Worm (Caenorhabditis elegans) whole organism, L2 larva: ENCODE data around the gene T19C3.5.

Experiments used
- aly-2 ChIP-seq: fragments of 150-350 bp; optimal IDR thresholded peaks from 2 replicates; lab custom pipeline; 2014; ENCODE audit warnings: missing biosample characterization, missing genetic modification characterization
- elt-1 ChIP-seq: fragments of 150-350 bp; optimal IDR thresholded peaks from 2 replicates; lab custom pipeline; 2014; ENCODE audit warnings: missing biosample characterization, missing genetic modification characterization
- fos-1 ChIP-seq: fragments of 150-350 bp; optimal IDR thresholded peaks from 2 replicates; lab custom pipeline; 2014; ENCODE audit warnings: missing biosample characterization, missing genetic modification characterization
- nhr-12 ChIP-seq: fragments of 150-350 bp; optimal IDR thresholded peaks from 2 replicates; lab custom pipeline; 2014; ENCODE audit warnings: missing biosample characterization, missing genetic modification characterization
- unc-55 ChIP-seq: fragments of 150-350 bp; sonication (generic microtip); optimal IDR thresholded peaks from 3 replicates; lab custom pipeline; 2014; ENCODE audit warnings: missing biosample characterization, missing genetic modification reagents, missing genetic modification characterization
- zag-1 ChIP-seq: fragments of 150-350 bp; optimal IDR thresholded peaks from 2 replicates; lab custom pipeline; 2014; ENCODE audit warnings: missing biosample characterization, missing genetic modification characterization
- ztf-1 ChIP-seq: fragments of 200-800 bp; sonication (Bioruptor generic); conservative IDR thresholded peaks from 2 replicates; pipeline ENCODE4 v1.3.6; 2022; ENCODE audit warnings: missing genetic modification characterization, missing compliant biosample characterization

DNA sequence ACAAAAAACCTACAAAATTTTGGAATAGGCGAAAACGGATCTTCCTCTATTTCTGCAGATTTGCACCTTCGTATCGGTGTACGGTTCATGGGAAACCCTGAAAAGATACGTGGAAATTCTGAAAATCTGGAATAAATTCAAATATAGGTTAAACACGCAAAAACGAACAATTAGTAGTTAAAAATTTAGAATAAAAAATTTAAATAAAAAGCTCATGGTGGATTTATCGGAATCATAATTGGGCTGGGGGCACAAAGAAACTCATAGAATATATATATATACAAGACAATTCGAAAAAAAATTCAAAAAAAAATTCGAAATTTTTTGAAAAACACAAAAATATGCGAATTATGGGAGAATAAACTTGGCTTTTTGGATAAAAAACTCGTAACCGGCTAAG, 40.7 kb downstream of the T19C3.5 start, which contains the start of gene helq-1:
- no peak for TF ChIP-seq elt-1
- no peak for TF ChIP-seq ztf-1 (GFP tag; lab: Robert Waterston, UW)
- no peak for TF ChIP-seq unc-55
- TF ChIP-seq zag-1 (tag; lab: Kevin White, UChicago), result no peak
- no peak for TF ChIP-seq fos-1 (tag; lab: Kevin White, UChicago)
- TF ChIP-seq nhr-12 (tag; lab: Kevin White, UChicago), result no peak
- no peak for TF ChIP-seq aly-2 (tag; lab: Kevin White, UChicago)
